Fruit fly (Drosophila melanogaster) whole organism, embryonic: ENCODE measurements around the gene Hecw.
A peak's percentile ranks its signal among the peaks of the same experiment; 100 is the strongest.

Source experiments
- Asciz ChIP-seq: fragments of 200-800 bp; sonication (Bioruptor generic); optimal IDR thresholded peaks from 2 replicates; lab custom pipeline; 2017; ENCODE audit warnings: missing biosample characterization, mild to moderate bottlenecking, missing genetic modification characterization, missing genetic modification reagents
- Bdp1 ChIP-seq: fragments of 200-800 bp; sonication (Bioruptor generic); optimal IDR thresholded peaks from 3 replicates; lab custom pipeline; 2016; ENCODE audit warnings: missing biosample characterization, missing genetic modification characterization
- Bteb2 ChIP-seq: fragments of 200-800 bp; sonication (Bioruptor generic); optimal IDR thresholded peaks from 2 replicates; lab custom pipeline; 2016; ENCODE audit warnings: missing biosample characterization, missing genetic modification characterization
- C15 ChIP-seq: fragments of 200-800 bp; sonication (Bioruptor generic); IDR thresholded peaks from 3 replicates; pipeline ENCODE4 v1.3.6; 2022; ENCODE audit warnings: missing biosample characterization, missing genetic modification characterization
- CG10209 ChIP-seq: fragments of 200-800 bp; sonication (Bioruptor generic); optimal IDR thresholded peaks from 3 replicates; lab custom pipeline; 2017; ENCODE audit warnings: missing biosample characterization, mild to moderate bottlenecking, missing genetic modification characterization, missing genetic modification reagents
- CG10431 ChIP-seq: fragments of 200-800 bp; sonication (Bioruptor generic); optimal IDR thresholded peaks from 3 replicates; lab custom pipeline; 2018; ENCODE audit warnings: missing biosample characterization, mild to moderate bottlenecking, missing genetic modification characterization
- CG10565 ChIP-seq: fragments of 200-800 bp; sonication (Bioruptor generic); optimal IDR thresholded peaks from 3 replicates; lab custom pipeline; 2016; ENCODE audit warnings: missing biosample characterization, mild to moderate bottlenecking, missing genetic modification characterization
- CG11456 ChIP-seq: fragments of 200-800 bp; sonication (Bioruptor generic); IDR thresholded peaks from 3 replicates; pipeline ENCODE4 v1.3.6; 2022; ENCODE audit warnings: missing biosample characterization, missing genetic modification characterization
- CG16815 ChIP-seq: fragments of 200-800 bp; sonication (Bioruptor generic); optimal IDR thresholded peaks from 3 replicates; lab custom pipeline; 2017; ENCODE audit warnings: missing biosample characterization, mild to moderate bottlenecking, missing genetic modification characterization
- CG17802 ChIP-seq: fragments of 200-800 bp; sonication (Bioruptor generic); optimal IDR thresholded peaks from 2 replicates; lab custom pipeline; 2018; ENCODE audit warnings: missing biosample characterization, mild to moderate bottlenecking, missing genetic modification characterization, moderate library complexity
- CG18764 ChIP-seq: fragments of 200-800 bp; sonication (Bioruptor generic); optimal IDR thresholded peaks from 3 replicates; lab custom pipeline; 2016; ENCODE audit warnings: missing biosample characterization, missing genetic modification characterization
- CG2116 ChIP-seq: fragments of 200-800 bp; sonication (Bioruptor generic); optimal IDR thresholded peaks from 3 replicates; lab custom pipeline; 2018; ENCODE audit warnings: missing biosample characterization, mild to moderate bottlenecking, missing genetic modification characterization
- CG2199 ChIP-seq: fragments of 200-800 bp; sonication (Bioruptor generic); IDR thresholded peaks from 3 replicates; pipeline ENCODE4 v1.3.6; 2022; ENCODE audit warnings: missing biosample characterization, missing genetic modification characterization
- CG3838 ChIP-seq: fragments of 200-800 bp; sonication (Bioruptor generic); optimal IDR thresholded peaks from 3 replicates; lab custom pipeline; 2016; ENCODE audit warnings: missing biosample characterization, missing genetic modification characterization
- CG3995 ChIP-seq: fragments of 200-800 bp; sonication (Bioruptor generic); optimal IDR thresholded peaks from 3 replicates; lab custom pipeline; 2016; ENCODE audit warnings: missing biosample characterization, missing genetic modification characterization
- CG43689 ChIP-seq: fragments of 200-800 bp; sonication (Bioruptor generic); IDR thresholded peaks from 2 replicates; pipeline ENCODE4 v1.3.6; 2022; ENCODE audit warnings: missing biosample characterization, missing genetic modification characterization
- CG4820 ChIP-seq: fragments of 200-800 bp; sonication (Bioruptor generic); optimal IDR thresholded peaks from 3 replicates; lab custom pipeline; 2016; ENCODE audit warnings: missing biosample characterization, missing genetic modification characterization
- CG7745 ChIP-seq: fragments of 200-800 bp; sonication (Bioruptor generic); optimal IDR thresholded peaks from 2 replicates; lab custom pipeline; 2018; ENCODE audit warnings: missing biosample characterization, mild to moderate bottlenecking, missing genetic modification characterization, moderate library complexity
- CG9215 ChIP-seq: fragments of 200-800 bp; sonication (Bioruptor generic); IDR thresholded peaks from 2 replicates; pipeline ENCODE4 v1.3.6; 2022; ENCODE audit warnings: missing biosample characterization, missing genetic modification characterization
- CG9437 ChIP-seq: fragments of 200-800 bp; sonication (Bioruptor generic); optimal IDR thresholded peaks from 2 replicates; lab custom pipeline; 2018; ENCODE audit warnings: missing biosample characterization, mild to moderate bottlenecking, missing genetic modification characterization
- CkIIα-i1 ChIP-seq: fragments of 200-800 bp; sonication (Bioruptor generic); IDR thresholded peaks from 2 replicates; pipeline ENCODE4 v1.3.6; 2022; ENCODE audit warnings: missing biosample characterization, missing genetic modification characterization
- Dip2 ChIP-seq: fragments of 200-800 bp; sonication (Bioruptor generic); IDR thresholded peaks from 2 replicates; pipeline ENCODE4 v1.3.6; 2022; ENCODE audit warnings: missing biosample characterization, missing genetic modification characterization
- Dp ChIP-seq: fragments of 200-800 bp; sonication (Bioruptor generic); optimal IDR thresholded peaks from 2 replicates; lab custom pipeline; 2018; ENCODE audit warnings: missing biosample characterization, mild to moderate bottlenecking, missing genetic modification characterization, moderate library complexity
- Drgx ChIP-seq: fragments of 200-800 bp; sonication (Bioruptor generic); IDR thresholded peaks from 2 replicates; pipeline ENCODE4 v1.3.6; 2022; ENCODE audit warnings: missing biosample characterization, missing genetic modification characterization
- Gug ChIP-seq: fragments of 200-800 bp; sonication (Bioruptor generic); IDR thresholded peaks from 4 replicates; pipeline ENCODE4 v1.3.6; 2022; ENCODE audit warnings: missing biosample characterization, missing genetic modification characterization
- HLH4C ChIP-seq: fragments of 200-800 bp; sonication (Bioruptor generic); IDR thresholded peaks from 3 replicates; pipeline ENCODE4 v1.3.6; 2022; ENCODE audit warnings: missing biosample characterization, missing genetic modification characterization; ENCODE audit not compliant: partially characterized antibody
- Max ChIP-seq: fragments of 200-800 bp; sonication (Bioruptor generic); optimal IDR thresholded peaks from 2 replicates; lab custom pipeline; 2016; ENCODE audit warnings: missing biosample characterization, mild to moderate bottlenecking, missing genetic modification characterization
- Mrtf ChIP-seq: fragments of 200-800 bp; sonication (Bioruptor generic); IDR thresholded peaks from 3 replicates; pipeline ENCODE4 v1.3.6; 2022; ENCODE audit warnings: missing biosample characterization, missing genetic modification characterization
- PHDP ChIP-seq: fragments of 200-800 bp; sonication (Bioruptor generic); optimal IDR thresholded peaks from 3 replicates; lab custom pipeline; 2018; ENCODE audit warnings: missing biosample characterization, mild to moderate bottlenecking, missing genetic modification characterization, moderate library complexity
- Pdp1 ChIP-seq, 2 experiments: fragments of 200-800 bp; sonication (Bioruptor generic); optimal IDR thresholded peaks; 3 replicates each; lab custom pipeline; 2016; ENCODE audit warnings: missing biosample characterization in 2 of 2, missing genetic modification characterization in 2 of 2, mild to moderate bottlenecking in 1 of 2, moderate library complexity in 1 of 2
- ac ChIP-seq: fragments of 200-800 bp; sonication (Bioruptor generic); optimal IDR thresholded peaks from 3 replicates; lab custom pipeline; 2017; ENCODE audit warnings: missing biosample characterization, mild to moderate bottlenecking, missing genetic modification characterization
- ase ChIP-seq: fragments of 200-800 bp; sonication (Bioruptor generic); IDR thresholded peaks from 3 replicates; pipeline ENCODE4 v1.3.6; 2022; ENCODE audit warnings: missing biosample characterization, missing genetic modification characterization
- bbx ChIP-seq: fragments of 200-800 bp; sonication (Bioruptor generic); IDR thresholded peaks from 2 replicates; pipeline ENCODE4 v1.3.6; 2022; ENCODE audit warnings: missing biosample characterization, missing genetic modification characterization; ENCODE audit not compliant: partially characterized antibody
- bcd ChIP-seq: fragments of 200-800 bp; sonication (Bioruptor generic); optimal IDR thresholded peaks from 2 replicates; lab custom pipeline; 2017; ENCODE audit warnings: missing biosample characterization, mild to moderate bottlenecking, missing genetic modification characterization
- croc ChIP-seq: fragments of 200-800 bp; sonication (Bioruptor generic); conservative IDR thresholded peaks from 3 replicates; pipeline ENCODE4 v1.3.6; 2022; ENCODE audit warnings: missing biosample characterization, missing genetic modification characterization
- eve ChIP-seq, 2 experiments: fragments of >200 bp; optimal IDR thresholded peaks; 2 replicates each; lab custom pipeline; 2017; ENCODE audit warnings: missing biosample characterization in 2 of 2, missing genetic modification characterization in 2 of 2
- grau ChIP-seq: fragments of 200-800 bp; optimal IDR thresholded peaks from 3 replicates; lab custom pipeline; 2019; ENCODE audit warnings: missing biosample characterization, mild to moderate bottlenecking, missing genetic modification characterization, moderate library complexity
- h ChIP-seq: fragments of >200 bp; optimal IDR thresholded peaks from 2 replicates; lab custom pipeline; 2017
- jigr1 ChIP-seq: fragments of 200-800 bp; sonication (Bioruptor generic); IDR thresholded peaks from 3 replicates; pipeline ENCODE4 v1.3.6; 2022; ENCODE audit warnings: missing biosample characterization, missing genetic modification characterization
- jing ChIP-seq: fragments of 200-800 bp; sonication (Bioruptor generic); optimal IDR thresholded peaks from 2 replicates; lab custom pipeline; 2018; ENCODE audit warnings: missing biosample characterization, mild to moderate bottlenecking, missing genetic modification characterization
- lilli ChIP-seq: fragments of 200-800 bp; sonication (Bioruptor generic); optimal IDR thresholded peaks from 3 replicates; lab custom pipeline; 2016; ENCODE audit warnings: missing biosample characterization, missing genetic modification characterization
- lmd ChIP-seq: fragments of 200-800 bp; sonication (Bioruptor generic); IDR thresholded peaks from 2 replicates; pipeline ENCODE4 v1.3.6; 2022; ENCODE audit warnings: missing biosample characterization, missing genetic modification characterization
- otp ChIP-seq: fragments of 200-800 bp; sonication (Bioruptor generic); IDR thresholded peaks from 3 replicates; pipeline ENCODE4, ENCODE4 v1.3.6; 2022; ENCODE audit warnings: missing biosample characterization, missing genetic modification characterization
- pan ChIP-seq, 4 experiments: fragments of >200 bp in 3 of 4; fragments of 200-800 bp in 1 of 4; sonication (Bioruptor generic) in 1 of 4; optimal IDR thresholded peaks in 3 of 4; IDR thresholded peaks in 1 of 4; 2 replicates each; pipeline versions ENCODE4 v1.3.6 to Lab custom; 2017 to 2022; ENCODE audit warnings: missing biosample characterization in 2 of 4, missing genetic modification characterization in 2 of 4, mixed read lengths in 1 of 4
- slbo ChIP-seq: fragments of 200-800 bp; sonication (Bioruptor generic); IDR thresholded peaks from 2 replicates; pipeline ENCODE4 v1.3.6; 2022; ENCODE audit warnings: missing biosample characterization, missing genetic modification characterization
- slou ChIP-seq: fragments of 200-800 bp; sonication (Bioruptor generic); optimal IDR thresholded peaks from 3 replicates; lab custom pipeline; 2016; ENCODE audit warnings: missing biosample characterization, missing genetic modification characterization
- stwl ChIP-seq: fragments of 200-800 bp; sonication (Bioruptor generic); optimal IDR thresholded peaks from 3 replicates; lab custom pipeline; 2018; ENCODE audit warnings: missing biosample characterization, mild to moderate bottlenecking, missing genetic modification characterization, moderate library complexity
- toy ChIP-seq: fragments of 200-800 bp; sonication (Bioruptor generic); IDR thresholded peaks from 2 replicates; pipeline ENCODE4 v1.3.6; 2022; ENCODE audit warnings: missing biosample characterization, missing genetic modification characterization
- trh ChIP-seq: fragments of 200-800 bp; sonication (Bioruptor generic); optimal IDR thresholded peaks from 2 replicates; lab custom pipeline; 2016; ENCODE audit warnings: missing biosample characterization, missing genetic modification characterization
- tup ChIP-seq: fragments of 200-800 bp; sonication (Bioruptor generic); optimal IDR thresholded peaks from 2 replicates; lab custom pipeline; 2016; ENCODE audit warnings: missing biosample characterization, mild to moderate bottlenecking, missing genetic modification characterization, moderate library complexity
- tx ChIP-seq: fragments of 200-800 bp; sonication (Bioruptor generic); optimal IDR thresholded peaks from 2 replicates; lab custom pipeline; 2016; ENCODE audit warnings: missing biosample characterization, missing genetic modification characterization

Hecw gene

dm6 chrX:9641184-9641772, 32.5 kb downstream of the Hecw start (continued):
- no peak for TF ChIP-seq bbx (GFP tag; lab: Robert Waterston, UW)
- TF ChIP-seq Drgx (GFP tag; lab: Robert Waterston, UW) = no peak
- no peak for TF ChIP-seq jigr1 (GFP tag; lab: Robert Waterston, UW)
- TF ChIP-seq trh (GFP tag; lab: Kevin White, UChicago) = no peak
- TF ChIP-seq Max (GFP tag; lab: Kevin White, UChicago) = peak; percentile 26
- peak; percentile 65 for TF ChIP-seq CG9215 (GFP tag; lab: Robert Waterston, UW)
- no peak for TF ChIP-seq Dip2 (GFP tag; lab: Robert Waterston, UW)
- TF ChIP-seq h (lab: Kevin White, UChicago) = no peak
- TF ChIP-seq CG2199 (GFP tag; lab: Robert Waterston, UW) = no peak
- TF ChIP-seq CG43689 (GFP tag; lab: Robert Waterston, UW) = no peak
- TF ChIP-seq CkIIα-i1 (GFP tag; lab: Robert Waterston, UW) = no peak
- TF ChIP-seq Bteb2 (GFP tag; lab: Kevin White, UChicago) = no peak
- TF ChIP-seq slbo (GFP tag; lab: Robert Waterston, UW) = peak; percentile 85
- no peak for TF ChIP-seq ac
- TF ChIP-seq grau (tag; lab: Kevin White, UChicago) = peak; percentile 89
- no peak for TF ChIP-seq otp (GFP tag; lab: Robert Waterston, UW)
- no peak for TF ChIP-seq jing (GFP tag; lab: Kevin White, UChicago)
- TF ChIP-seq Mrtf = no peak
- TF ChIP-seq Bdp1 (GFP tag; lab: Kevin White, UChicago) = no peak
- no peak for TF ChIP-seq tup
- TF ChIP-seq Dp (GFP tag; lab: Kevin White, UChicago) = no peak
- TF ChIP-seq tx (GFP tag; lab: Kevin White, UChicago) = no peak
- peak; percentile 4 for TF ChIP-seq slou (GFP tag; lab: Kevin White, UChicago)
- peak; percentile 54 for TF ChIP-seq CG9437 (GFP tag; lab: Kevin White, UChicago)
- TF ChIP-seq croc = no peak
- no peak for TF ChIP-seq CG10565 (GFP tag; lab: Kevin White, UChicago)
- no peak for TF ChIP-seq CG17802 (tag; lab: Kevin White, UChicago)
- peak in 1 of 2 experiments; percentile 9 for TF ChIP-seq Pdp1 (GFP tag; optimal IDR thresholded peaks at IDR 0.05; lab: Kevin White, UChicago)
- TF ChIP-seq Asciz (GFP tag; lab: Kevin White, UChicago) = peak; percentile 36
- TF ChIP-seq bcd (GFP tag; lab: Kevin White, UChicago) = peak; percentile 76
- no peak for TF ChIP-seq Gug (GFP tag; lab: Robert Waterston, UW)
- no peak for TF ChIP-seq CG2116
- no peak for TF ChIP-seq CG10431 (GFP tag; lab: Kevin White, UChicago)
- TF ChIP-seq CG3995 (GFP tag; lab: Kevin White, UChicago) = peak; percentile 21
- no peak for TF ChIP-seq pan (optimal IDR thresholded peaks at IDR 0.05; lab: Kevin White, UChicago)
- peak in 1 of 2 experiments; percentile 37 for TF ChIP-seq pan (GFP tag; optimal IDR thresholded peaks at IDR 0.05 in 1 of 2, IDR thresholded peaks at IDR 0.05 in 1 of 2)
- TF ChIP-seq CG16815 (GFP tag; lab: Kevin White, UChicago) = peak; percentile 24
- 0 out of 3 replicates have a peak, but pooled peaks have one; percentile 69 for TF ChIP-seq CG11456 (GFP tag; lab: Robert Waterston, UW)
- TF ChIP-seq lmd (GFP tag; lab: Robert Waterston, UW) = peak; percentile 74
- TF ChIP-seq toy (GFP tag; lab: Robert Waterston, UW) = no peak
- peak; percentile 64 for TF ChIP-seq lilli (GFP tag; lab: Kevin White, UChicago)
- no peak for TF ChIP-seq C15 (GFP tag; lab: Robert Waterston, UW)
- TF ChIP-seq CG7745 = no peak
- TF ChIP-seq ase (GFP tag; lab: Robert Waterston, UW) = peak; percentile 66; the same call in 1 of the 3 replicates
- peak; percentile 69 for TF ChIP-seq CG10209 (GFP tag; lab: Kevin White, UChicago)
- no peak for TF ChIP-seq CG3838
- peak in 1 of 2 experiments; percentile 47 for TF ChIP-seq eve (GFP tag; optimal IDR thresholded peaks at IDR 0.05; lab: Kevin White, UChicago)
- TF ChIP-seq stwl (tag; lab: Kevin White, UChicago) = no peak
- TF ChIP-seq CG18764 (GFP tag; lab: Kevin White, UChicago) = no peak
- TF ChIP-seq PHDP (tag; lab: Kevin White, UChicago) = peak; percentile 88
- TF ChIP-seq HLH4C (GFP tag; lab: Robert Waterston, UW) = no peak; the same call in 2 of the 3 replicates
- TF ChIP-seq CG4820 (GFP tag; lab: Kevin White, UChicago) = no peak
